Worm (Caenorhabditis elegans) whole organism, young adult: Measurements from ENCODE around the gene perm-2.

Source experiments
- B0019.2 ChIP-seq: fragments of 200-800 bp; sonication (Bioruptor generic); conservative IDR thresholded peaks from 2 replicates; pipeline ENCODE4 v1.3.6; 2022; ENCODE audit warnings: missing genetic modification reagents, missing genetic modification characterization, missing compliant biosample characterization
- B0261.1 ChIP-seq: sonication (generic microtip); optimal IDR thresholded peaks from 2 replicates; lab custom pipeline; 2016; ENCODE audit warnings: mild to moderate bottlenecking, missing genetic modification characterization, moderate library complexity, missing compliant biosample characterization
- B0336.3 ChIP-seq: fragments of 200-800 bp; sonication (Bioruptor generic); IDR thresholded peaks from 2 replicates; pipeline ENCODE4 v1.3.6; 2022; ENCODE audit warnings: missing genetic modification characterization, missing compliant biosample characterization
- C17E4.6 ChIP-seq: fragments of 200-800 bp; sonication (Bioruptor generic); IDR thresholded peaks from 2 replicates; pipeline ENCODE4 v1.3.6; 2022; ENCODE audit warnings: missing genetic modification reagents, missing genetic modification characterization, missing compliant biosample characterization
- D2030.7 ChIP-seq: fragments of 200-800 bp; sonication (Bioruptor generic); IDR thresholded peaks from 2 replicates; pipeline ENCODE4 v1.3.6; 2022; ENCODE audit warnings: missing genetic modification reagents, missing genetic modification characterization, missing compliant biosample characterization
- F22D6.2 ChIP-seq: sonication (generic microtip); optimal IDR thresholded peaks from 2 replicates; lab custom pipeline; 2016; ENCODE audit warnings: mild to moderate bottlenecking, missing genetic modification characterization, missing compliant biosample characterization
- F33H1.4 ChIP-seq: fragments of 200-800 bp; sonication (Bioruptor generic); IDR thresholded peaks from 2 replicates; pipeline ENCODE4 v1.3.6; 2022; ENCODE audit warnings: missing genetic modification reagents, missing genetic modification characterization, missing compliant biosample characterization
- F57A8.1 ChIP-seq: fragments of 200-800 bp; sonication (Bioruptor generic); optimal IDR thresholded peaks from 2 replicates; lab custom pipeline; 2018; ENCODE audit warnings: mild to moderate bottlenecking, missing genetic modification characterization, moderate library complexity, missing compliant biosample characterization
- Y53F4B.3 ChIP-seq: fragments of 200-800 bp; sonication (Bioruptor generic); IDR thresholded peaks from 2 replicates; pipeline ENCODE4 v1.3.6; 2022; ENCODE audit warnings: missing genetic modification reagents, missing genetic modification characterization, missing compliant biosample characterization
- Y56A3A.18 ChIP-seq: fragments of 200-800 bp; sonication (Bioruptor generic); IDR thresholded peaks from 2 replicates; pipeline ENCODE4 v1.3.6; 2022; ENCODE audit warnings: missing genetic modification reagents, missing genetic modification characterization, missing compliant biosample characterization
- Y79H2A.3 ChIP-seq: fragments of 200-800 bp; sonication (Bioruptor generic); conservative IDR thresholded peaks from 2 replicates; pipeline ENCODE4 v1.3.6; 2022; ENCODE audit warnings: missing genetic modification reagents, missing genetic modification characterization, missing compliant biosample characterization
- Y95B8A.8 ChIP-seq: fragments of 200-800 bp; sonication (Bioruptor generic); IDR thresholded peaks from 2 replicates; pipeline ENCODE4 v1.3.6; 2022; ENCODE audit warnings: missing genetic modification reagents, missing genetic modification characterization, missing compliant biosample characterization
- akir-1 ChIP-seq: fragments of 200-800 bp; sonication (Bioruptor generic); optimal IDR thresholded peaks from 2 replicates; lab custom pipeline; 2018; ENCODE audit warnings: mild to moderate bottlenecking, missing genetic modification characterization, moderate library complexity, missing compliant biosample characterization
- ama-1 ChIP-seq, 3 experiments: fragments of 150-350 bp in 1 of 3; sonication (generic microtip) in 2 of 3; optimal IDR thresholded peaks; 2 replicates each; lab custom pipeline; 2014 to 2018; ENCODE audit warnings: missing biosample characterization in 2 of 3, missing genetic modification characterization in 2 of 3, missing genetic modification reagents in 2 of 3
- aptf-2 ChIP-seq: fragments of 200-800 bp; sonication (Bioruptor generic); conservative IDR thresholded peaks from 2 replicates; pipeline ENCODE4 v1.3.6; 2022; ENCODE audit warnings: missing genetic modification reagents, missing genetic modification characterization, missing compliant biosample characterization
- aptf-3 ChIP-seq: fragments of 200-800 bp; sonication (Bioruptor generic); IDR thresholded peaks from 2 replicates; pipeline ENCODE4 v1.3.6; 2022; ENCODE audit warnings: missing genetic modification characterization, missing compliant biosample characterization
- atf-7 ChIP-seq: sonication (generic microtip); optimal IDR thresholded peaks from 2 replicates; lab custom pipeline; 2017; ENCODE audit warnings: mild to moderate bottlenecking, missing genetic modification characterization, missing compliant biosample characterization
- attf-5 ChIP-seq: fragments of 200-800 bp; sonication (Bioruptor generic); optimal IDR thresholded peaks from 2 replicates; lab custom pipeline; 2018; ENCODE audit warnings: mild to moderate bottlenecking, missing genetic modification characterization, missing compliant biosample characterization
- attf-6 ChIP-seq: fragments of 200-800 bp; sonication (Bioruptor generic); IDR thresholded peaks from 2 replicates; pipeline ENCODE4 v1.3.6; 2022; ENCODE audit warnings: missing genetic modification reagents, missing genetic modification characterization, missing compliant biosample characterization
- cebp-2 ChIP-seq: fragments of 200-800 bp; sonication (Bioruptor generic); IDR thresholded peaks from 2 replicates; pipeline ENCODE4 v1.3.6; 2022; ENCODE audit warnings: missing genetic modification characterization, missing compliant biosample characterization
- ceh-58 ChIP-seq: fragments of 200-800 bp; sonication (Bioruptor generic); IDR thresholded peaks from 2 replicates; pipeline ENCODE4 v1.3.6; 2022; ENCODE audit warnings: missing genetic modification characterization, missing compliant biosample characterization
- egrh-3 ChIP-seq: fragments of 200-800 bp; sonication (Bioruptor generic); IDR thresholded peaks from 2 replicates; pipeline ENCODE4 v1.3.6; 2022; ENCODE audit warnings: missing genetic modification reagents, missing genetic modification characterization, missing compliant biosample characterization
- him-1 ChIP-seq: sonication (generic microtip); optimal IDR thresholded peaks from 2 replicates; lab custom pipeline; 2016; ENCODE audit warnings: missing genotype, missing genetic modification reagents, missing genetic modification characterization, missing compliant biosample characterization
- hmg-1.2 ChIP-seq: fragments of 200-800 bp; sonication (Bioruptor generic); IDR thresholded peaks from 2 replicates; pipeline ENCODE4 v1.3.6; 2022; ENCODE audit warnings: missing genetic modification reagents, missing genetic modification characterization, missing compliant biosample characterization
- hrde-1 ChIP-seq: sonication (generic microtip); optimal IDR thresholded peaks from 2 replicates; lab custom pipeline; 2016; ENCODE audit warnings: missing genetic modification characterization, mild to moderate bottlenecking, missing compliant biosample characterization, moderate library complexity, missing genotype, missing genetic modification reagents, borderline replicate concordance
- hsf-1 ChIP-seq: fragments of 200-800 bp; sonication (Bioruptor generic); IDR thresholded peaks from 2 replicates; pipeline ENCODE4 v1.3.6; 2022; ENCODE audit warnings: missing genetic modification reagents, missing genetic modification characterization, missing compliant biosample characterization
- lag-1 ChIP-seq: fragments of 200-800 bp; sonication (Bioruptor generic); IDR thresholded peaks from 2 replicates; pipeline ENCODE4 v1.3.6; 2022; ENCODE audit warnings: missing genetic modification reagents, missing genetic modification characterization, missing compliant biosample characterization
- let-526 ChIP-seq: fragments of 200-800 bp; sonication (Bioruptor generic); IDR thresholded peaks from 2 replicates; pipeline ENCODE4 v1.3.6; 2022; ENCODE audit warnings: missing genetic modification reagents, missing genetic modification characterization, missing compliant biosample characterization
- lin-35 ChIP-seq, 3 experiments: fragments of 150-350 bp in 2 of 3; sonication (generic microtip) in 1 of 3; optimal IDR thresholded peaks; 2 replicates each; lab custom pipeline; 2014 to 2018; ENCODE audit warnings: missing biosample characterization in 3 of 3, missing genetic modification characterization in 3 of 3, missing genetic modification reagents in 3 of 3
- lin-40 ChIP-seq: sonication (generic microtip); optimal IDR thresholded peaks from 2 replicates; lab custom pipeline; 2016; ENCODE audit warnings: missing genetic modification characterization, mild to moderate bottlenecking, missing compliant biosample characterization, missing genotype, missing genetic modification reagents
- madf-10 ChIP-seq: sonication (generic microtip); optimal IDR thresholded peaks from 2 replicates; lab custom pipeline; 2016; ENCODE audit warnings: mild to moderate bottlenecking, missing genetic modification characterization, missing compliant biosample characterization
- mcd-1 ChIP-seq: fragments of 200-800 bp; sonication (Bioruptor generic); IDR thresholded peaks from 2 replicates; pipeline ENCODE4 v1.3.6; 2022; ENCODE audit warnings: missing genetic modification reagents, missing genetic modification characterization, missing compliant biosample characterization
- mel-28 ChIP-seq: sonication (generic microtip); optimal IDR thresholded peaks from 2 replicates; lab custom pipeline; 2016; ENCODE audit warnings: borderline replicate concordance, mild to moderate bottlenecking, missing genetic modification characterization, missing compliant biosample characterization
- mxl-1 ChIP-seq: sonication (generic microtip); optimal IDR thresholded peaks from 2 replicates; lab custom pipeline; 2016; ENCODE audit warnings: missing genetic modification characterization, missing compliant biosample characterization
- nfya-2 ChIP-seq: fragments of 200-800 bp; sonication (Bioruptor generic); IDR thresholded peaks from 2 replicates; pipeline ENCODE4 v1.3.6; 2022; ENCODE audit warnings: missing genetic modification reagents, missing genetic modification characterization, missing compliant biosample characterization
- nhr-80 ChIP-seq: sonication (generic microtip); optimal IDR thresholded peaks from 2 replicates; lab custom pipeline; 2016; ENCODE audit warnings: missing genetic modification characterization, missing compliant biosample characterization
- nhr-90 ChIP-seq: sonication (generic microtip); optimal IDR thresholded peaks from 2 replicates; lab custom pipeline; 2016; ENCODE audit warnings: missing genotype, mild to moderate bottlenecking, missing genetic modification characterization, missing compliant biosample characterization
- sdz-38 ChIP-seq: sonication (generic microtip); optimal IDR thresholded peaks from 2 replicates; lab custom pipeline; 2016; ENCODE audit warnings: missing genotype, missing genetic modification characterization, missing compliant biosample characterization
- snpc-1.1 ChIP-seq: sonication (generic microtip); optimal IDR thresholded peaks from 2 replicates; lab custom pipeline; 2017; ENCODE audit warnings: missing genetic modification characterization, mild to moderate bottlenecking, missing compliant biosample characterization, antibody characterized with exemption, moderate library complexity, missing genotype, missing genetic modification reagents; ENCODE audit not compliant: insufficient read depth
- snpc-1.3 ChIP-seq: sonication (generic microtip); optimal IDR thresholded peaks from 2 replicates; lab custom pipeline; 2017; ENCODE audit warnings: missing genetic modification characterization, mild to moderate bottlenecking, missing compliant biosample characterization, antibody characterized with exemption, moderate library complexity, missing genotype, missing genetic modification reagents; ENCODE audit not compliant: insufficient read depth
- snpc-4 ChIP-seq, 5 experiments: fragments of 150-350 bp in 1 of 5; sonication (generic microtip) in 4 of 5; optimal IDR thresholded peaks; 2 replicates each; lab custom pipeline; 2014 to 2018; ENCODE audit warnings: missing genetic modification characterization in 5 of 5, missing biosample characterization in 3 of 5, antibody characterized with exemption in 2 of 5, mild to moderate bottlenecking in 2 of 5, missing compliant biosample characterization in 2 of 5, missing genotype in 2 of 5, moderate library complexity in 2 of 5, missing genetic modification reagents in 1 of 5
- unc-130 ChIP-seq: sonication (generic microtip); optimal IDR thresholded peaks from 2 replicates; lab custom pipeline; 2016; ENCODE audit warnings: missing genetic modification reagents, missing genetic modification characterization, missing compliant biosample characterization
- xnd-1 ChIP-seq: sonication (generic microtip); optimal IDR thresholded peaks from 2 replicates; lab custom pipeline; 2016; ENCODE audit warnings: missing genotype, missing genetic modification reagents, missing genetic modification characterization, missing compliant biosample characterization
- zim-3 ChIP-seq: sonication (generic microtip); optimal IDR thresholded peaks from 2 replicates; lab custom pipeline; 2017; ENCODE audit warnings: mild to moderate bottlenecking, missing genetic modification characterization, moderate library complexity, missing compliant biosample characterization
- ztf-18 ChIP-seq: sonication (generic microtip); optimal IDR thresholded peaks from 2 replicates; lab custom pipeline; 2016; ENCODE audit warnings: missing genotype, mild to moderate bottlenecking, missing genetic modification characterization, missing compliant biosample characterization
- ztf-3 ChIP-seq: fragments of 200-800 bp; sonication (Bioruptor generic); optimal IDR thresholded peaks from 2 replicates; lab custom pipeline; 2018; ENCODE audit warnings: mild to moderate bottlenecking, missing genetic modification characterization, missing compliant biosample characterization

The perm-2 gene

ce11 chrIV:1093870-1094564, 32.6 kb upstream of the perm-2 start, which contains the start of the genes cct-8 and Y55F3AR.2 (continued):
- TF ChIP-seq zim-3, result peak; percentile 82
- TF ChIP-seq B0019.2 (GFP tag; lab: Robert Waterston, UW), result peak; percentile 93
- peak; percentile 71 for TF ChIP-seq unc-130 (GFP tag; lab: Kevin White, UChicago)
- peak; percentile 71 for TF ChIP-seq aptf-2
- peak; percentile 97 for TF ChIP-seq attf-5 (GFP tag; lab: Kevin White, UChicago)
- peak; percentile 59 to 97 (median 88) for TF ChIP-seq lin-35 (GFP tag; optimal IDR thresholded peaks at IDR 0.05; lab: Kevin White, UChicago)
- TF ChIP-seq F33H1.4, result peak; percentile 100
- peak; percentile 89 for TF ChIP-seq madf-10 (tag; lab: Kevin White, UChicago)
- peak; percentile 97 for TF ChIP-seq C17E4.6 (GFP tag; lab: Robert Waterston, UW)
- peak; percentile 96 for TF ChIP-seq let-526 (GFP tag; lab: Robert Waterston, UW)
- TF ChIP-seq hmg-1.2 (GFP tag; lab: Robert Waterston, UW), result peak; percentile 91
- TF ChIP-seq atf-7 (tag; lab: Kevin White, UChicago), result peak; percentile 96
- TF ChIP-seq D2030.7 (GFP tag; lab: Robert Waterston, UW), result peak; percentile 97
- no peak for TF ChIP-seq ceh-58 (GFP tag; lab: Robert Waterston, UW)
- TF ChIP-seq lin-40, result peak; percentile 98
- peak; percentile 97 for TF ChIP-seq Y95B8A.8 (GFP tag; lab: Robert Waterston, UW)
- peak; percentile 91 for TF ChIP-seq attf-6 (GFP tag; lab: Robert Waterston, UW)
- peak; percentile 62; the same call in 1 of the 2 replicates for TF ChIP-seq Y53F4B.3 (GFP tag; lab: Robert Waterston, UW)
- TF ChIP-seq B0336.3, result peak; percentile 99
- TF ChIP-seq F57A8.1 (GFP tag; lab: Kevin White, UChicago), result no peak
- peak; percentile 96 for TF ChIP-seq cebp-2 (GFP tag; lab: Robert Waterston, UW)
- peak; percentile 78 for TF ChIP-seq xnd-1 (tag; lab: Kevin White, UChicago)
- peak; percentile 82 for TF ChIP-seq Y79H2A.3
- TF ChIP-seq B0261.1 (tag; lab: Kevin White, UChicago), result peak; percentile 45
- TF ChIP-seq sdz-38, result no peak
- peak; percentile 83; the same call in 1 of the 2 replicates for TF ChIP-seq aptf-3
- TF ChIP-seq ztf-3 (GFP tag; lab: Kevin White, UChicago), result peak; percentile 87
- peak; percentile 99 for TF ChIP-seq mcd-1 (GFP tag; lab: Robert Waterston, UW)
- peak; percentile 61 for TF ChIP-seq ztf-18
- peak; percentile 49 for TF ChIP-seq nhr-90 (tag; lab: Kevin White, UChicago)
- peak; percentile 71 for TF ChIP-seq snpc-1.1 (tag; lab: Kevin White, UChicago)
- TF ChIP-seq Y56A3A.18 (GFP tag; lab: Robert Waterston, UW), result peak; percentile 99
- TF ChIP-seq him-1 (tag; lab: Kevin White, UChicago), result peak; percentile 66
- TF ChIP-seq nhr-80 (tag; lab: Kevin White, UChicago), result peak; percentile 29
- TF ChIP-seq akir-1 (GFP tag; lab: Kevin White, UChicago), result no peak
- TF ChIP-seq snpc-1.3 (tag; lab: Kevin White, UChicago), result peak; percentile 96
- peak; percentile 86 for TF ChIP-seq F22D6.2 (tag; lab: Kevin White, UChicago)
- no peak for TF ChIP-seq ama-1 (optimal IDR thresholded peaks at IDR 0.05; lab: Kevin White, UChicago)
- peak in 1 of 2 experiments; percentile 44 for TF ChIP-seq ama-1 (GFP tag; optimal IDR thresholded peaks at IDR 0.05; lab: Kevin White, UChicago)
- TF ChIP-seq egrh-3, result peak; percentile 47; the same call in 1 of the 2 replicates
- TF ChIP-seq mxl-1, result peak; percentile 19
- peak; percentile 91 for TF ChIP-seq mel-28
- peak; percentile 98 for TF ChIP-seq hsf-1 (GFP tag; lab: Robert Waterston, UW)
- TF ChIP-seq hrde-1, result peak; percentile 88
- TF ChIP-seq lag-1 (GFP tag; lab: Robert Waterston, UW), result 0 out of 2 replicates have a peak, but pooled peaks have one; percentile 74
- TF ChIP-seq nfya-2 (GFP tag; lab: Robert Waterston, UW), result peak; percentile 92
- peak; percentile 71 for TF ChIP-seq snpc-4 (GFP tag; optimal IDR thresholded peaks at IDR 0.05; lab: Kevin White, UChicago)
- peak; percentile 69 to 87 (median 78) for TF ChIP-seq snpc-4 (tag; optimal IDR thresholded peaks at IDR 0.05; lab: Kevin White, UChicago)
